Worm (Caenorhabditis elegans): ENCODE measurements around the gene srw-44.

Gene srw-44

DNA sequence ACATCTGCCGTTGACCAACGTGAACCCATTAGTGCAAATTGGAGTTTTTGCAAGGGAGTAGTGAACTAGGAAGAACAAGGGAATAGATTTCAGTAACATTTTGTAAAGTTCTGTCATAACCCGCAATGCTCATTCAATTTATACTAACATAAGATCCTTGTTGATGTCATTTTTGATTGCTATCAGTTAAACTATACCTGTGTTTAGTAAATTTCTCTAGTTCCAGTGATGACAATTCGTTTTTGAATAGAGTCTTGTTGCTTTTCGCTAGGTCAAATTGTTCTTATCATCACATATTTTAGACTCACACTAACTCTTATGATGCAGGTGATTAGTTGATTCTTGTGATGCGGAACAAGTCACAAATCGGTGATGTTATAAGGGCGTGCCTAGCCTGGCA is 26.5 kb downstream of the srw-44 start, which contains the start of gene clec-9:
TSS of gene clec-9 (minus strand) at position 101 of the 400 bp plus-strand sequence.
- TF ChIP-seq pha-4 (tag; optimal IDR thresholded peaks at IDR 0.05) (no peak), lsy-2 (tag; optimal IDR thresholded peaks at IDR 0.05) (no peak), M03D4.4 (tag; optimal IDR thresholded peaks at IDR 0.05) (no peak), ces-1 (GFP tag; optimal IDR thresholded peaks at IDR 0.05) (no peak), hlh-1 (tag; optimal IDR thresholded peaks at IDR 0.05) (no peak), cnd-1 (tag; optimal IDR thresholded peaks at IDR 0.05) (no peak), elt-3 (tag; optimal IDR thresholded peaks at IDR 0.05) (no peak), sptf-1 (tag; optimal IDR thresholded peaks at IDR 0.05) (no peak)

DNA sequence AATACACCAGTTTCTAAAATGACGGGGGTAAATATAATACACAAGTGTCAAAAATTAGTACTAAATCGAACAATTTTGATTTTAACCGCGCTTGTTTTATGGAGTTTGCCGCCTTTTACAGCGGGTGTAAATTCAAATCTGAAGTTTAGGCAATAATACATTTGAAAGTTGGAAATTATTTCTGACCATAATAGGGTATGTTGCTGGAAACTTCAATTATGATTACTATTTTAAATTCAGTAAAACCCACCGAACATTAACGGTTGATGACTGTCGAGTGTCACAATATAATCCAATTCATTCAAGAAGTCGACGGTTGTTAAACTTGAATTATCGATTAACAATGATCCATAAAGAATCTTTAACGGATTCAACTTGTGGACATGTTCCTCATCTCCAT is 33.7 kb downstream of the srw-44 start:
- TF ChIP-seq nhr-237 (tag; optimal IDR thresholded peaks at IDR 0.05) (no peak), mep-1 (tag; optimal IDR thresholded peaks at IDR 0.05) (no peak), nhr-2 (tag; optimal IDR thresholded peaks at IDR 0.05) (no peak), mab-5 (tag; optimal IDR thresholded peaks at IDR 0.05) (no peak), nhr-76 (tag; optimal IDR thresholded peaks at IDR 0.05) (no peak), snpc-4 (tag; optimal IDR thresholded peaks at IDR 0.05) (no peak), ceh-39 (tag; optimal IDR thresholded peaks at IDR 0.05) (no peak), mls-2 (tag; optimal IDR thresholded peaks at IDR 0.05) (no peak)

DNA sequence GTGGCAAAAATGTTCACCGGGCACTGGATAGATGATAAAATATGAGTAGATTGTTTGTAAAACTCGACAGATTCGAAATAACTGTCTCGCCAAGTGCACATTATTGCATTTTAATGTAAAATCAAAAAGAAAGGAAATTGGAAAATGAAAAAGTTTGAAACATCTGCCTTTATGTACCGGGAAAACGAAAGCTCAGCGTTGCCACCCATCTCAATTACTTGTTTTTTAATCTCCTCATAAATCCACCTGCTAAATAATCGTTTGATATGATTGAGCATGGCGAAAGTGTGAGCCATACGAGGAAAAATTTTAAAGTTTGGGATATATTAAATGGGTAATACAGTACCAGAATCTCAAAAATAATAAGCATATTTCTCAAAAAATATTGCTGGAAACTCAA is 36.5 kb downstream of the srw-44 start, which contains the start of gene srh-137:
TSS of gene srh-137 (minus strand) at position 101 of the 400 bp plus-strand sequence.
- TF ChIP-seq lsy-2 (tag; optimal IDR thresholded peaks at IDR 0.05) (no peak), nhr-12 (tag; optimal IDR thresholded peaks at IDR 0.05) (no peak), hlh-1 (tag; optimal IDR thresholded peaks at IDR 0.05) (no peak), ham-2 (GFP tag; optimal IDR thresholded peaks at IDR 0.05) (no peak), nhr-28 (tag; optimal IDR thresholded peaks at IDR 0.05) (no peak), elt-1 (tag; optimal IDR thresholded peaks at IDR 0.05; ENCODE audit: borderline replicate concordance, insufficient read depth) (no peak), tbx-8 (GFP tag; optimal IDR thresholded peaks at IDR 0.05) (no peak), mls-2 (tag; optimal IDR thresholded peaks at IDR 0.05) (no peak), nhr-237 (tag; optimal IDR thresholded peaks at IDR 0.05) (no peak), ceh-43 (GFP tag; optimal IDR thresholded peaks at IDR 0.05) (no peak), drap-1 (GFP tag; optimal IDR thresholded peaks at IDR 0.05) (no peak), mab-5 (tag; optimal IDR thresholded peaks at IDR 0.05) (no peak), blmp-1 (tag; optimal IDR thresholded peaks at IDR 0.05) (no peak)

DNA sequence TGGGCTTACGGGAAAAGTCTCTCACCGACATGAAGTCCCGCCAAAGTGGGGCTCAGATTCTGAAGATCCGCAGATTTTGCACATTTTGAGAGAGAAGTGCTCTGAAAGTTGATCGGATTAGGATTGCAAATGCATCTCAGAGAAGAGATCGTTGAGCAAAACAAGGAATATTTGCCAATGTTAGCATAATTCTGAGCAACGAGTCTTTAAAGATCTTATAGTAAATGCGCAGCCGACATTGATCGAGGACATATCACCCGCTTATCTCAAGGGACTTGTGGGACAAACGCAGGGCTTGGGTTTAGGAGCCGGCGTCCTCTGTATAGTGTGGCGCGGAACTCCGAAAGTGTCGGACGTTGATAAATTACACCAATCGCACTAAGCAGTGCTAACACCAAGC is 43.7 kb downstream of the srw-44 start, which contains the start of gene nhr-112:
TSS of gene nhr-112 (minus strand) at position 101 of the 400 bp plus-strand sequence.
- TF ChIP-seq unc-120 (tag; optimal IDR thresholded peaks at IDR 0.05; ENCODE audit: poor library complexity, severe bottlenecking) (no peak), mab-5 (tag; optimal IDR thresholded peaks at IDR 0.05) (no peak), unc-39 (tag; optimal IDR thresholded peaks at IDR 0.05) (no peak), elt-3 (tag; optimal IDR thresholded peaks at IDR 0.05) (no peak)

DNA sequence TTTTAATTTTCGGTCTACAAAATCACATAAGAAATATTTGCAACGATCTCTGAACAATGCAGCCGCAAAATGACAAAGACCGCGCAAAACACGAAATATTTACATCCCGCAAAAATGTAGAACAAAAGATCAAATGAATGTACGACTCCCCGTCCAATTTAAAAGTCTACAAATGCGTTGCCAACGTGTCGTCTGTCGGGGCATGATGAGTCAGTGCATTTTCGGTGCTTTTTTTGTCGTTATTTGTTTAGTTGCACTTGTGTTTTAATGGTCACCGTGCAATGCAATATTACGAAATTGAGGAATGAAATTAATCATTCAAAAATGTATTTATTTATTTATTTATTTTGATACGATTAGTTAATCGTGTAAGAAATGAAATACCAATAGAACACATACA is 44.5 kb downstream of the srw-44 start:
- TF ChIP-seq ham-2 (GFP tag; optimal IDR thresholded peaks at IDR 0.05) (no peak), flh-1 (GFP tag; optimal IDR thresholded peaks at IDR 0.05) (no peak), elt-3 (tag; optimal IDR thresholded peaks at IDR 0.05) (no peak), M03D4.4 (tag; optimal IDR thresholded peaks at IDR 0.05) (no peak), blmp-1 (tag; optimal IDR thresholded peaks at IDR 0.05) (no peak), nhr-28 (tag; optimal IDR thresholded peaks at IDR 0.05) (no peak), zip-8 (tag; optimal IDR thresholded peaks at IDR 0.05) (no peak), elt-1 (tag; optimal IDR thresholded peaks at IDR 0.05; ENCODE audit: borderline replicate concordance, insufficient read depth) (no peak), ces-1 (GFP tag; optimal IDR thresholded peaks at IDR 0.05) (no peak), sem-2 (GFP tag; optimal IDR thresholded peaks at IDR 0.05) (no peak), mls-2 (tag; optimal IDR thresholded peaks at IDR 0.05) (no peak), nhr-76 (tag; optimal IDR thresholded peaks at IDR 0.05) (no peak), snpc-4 (tag; optimal IDR thresholded peaks at IDR 0.05) (no peak)

DNA sequence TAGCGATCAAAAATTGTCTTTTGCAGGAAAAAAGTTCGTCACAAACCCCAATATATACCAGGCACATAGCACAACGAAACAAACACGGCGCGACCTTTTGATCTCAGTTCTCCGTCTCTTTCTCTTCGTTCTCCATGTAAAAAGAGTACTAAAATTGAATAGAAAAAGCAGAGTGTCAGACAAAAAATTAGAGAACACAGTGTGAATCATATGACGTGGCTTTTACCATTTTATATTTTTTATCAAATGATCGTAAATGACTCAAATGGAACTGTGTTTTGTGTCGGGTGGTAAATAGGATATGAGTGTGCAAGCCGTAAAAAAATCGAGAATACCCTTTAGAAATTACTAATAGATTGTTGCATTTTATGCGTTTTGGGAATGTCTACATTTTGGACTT is 45.9 kb downstream of the srw-44 start:
- TF ChIP-seq cnd-1 (tag; optimal IDR thresholded peaks at IDR 0.05) = no peak

All from whole organism, mixed stage, embryonic.